Worm (Caenorhabditis elegans) whole organism, dauer: ENCODE results near the gene D2096.12.

ENCODE experiments used
- unc-62 ChIP-seq: sonication (generic microtip); optimal IDR thresholded peaks from 2 replicates; lab custom pipeline; 2017; ENCODE audit warnings: missing biosample characterization, missing genetic modification reagents, missing genetic modification characterization

D2096.12 gene

DNA sequence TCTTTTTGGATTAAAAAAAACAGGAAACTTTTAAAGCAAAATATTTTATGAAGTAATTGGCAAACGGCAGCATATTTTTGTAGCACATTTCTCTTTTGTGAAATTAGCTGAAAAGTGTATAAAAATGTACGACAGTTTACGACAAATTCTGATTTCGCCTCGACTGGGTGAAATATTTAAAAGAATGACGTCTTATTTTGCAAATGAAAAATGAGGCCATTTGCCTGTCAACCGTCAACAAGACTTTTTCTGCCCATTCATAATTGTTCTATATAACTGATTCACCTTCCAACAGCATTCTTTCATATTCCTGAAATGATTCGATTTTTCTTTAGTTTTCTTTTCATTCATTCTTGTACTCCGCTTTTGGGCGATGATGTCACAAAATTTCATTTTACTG is 7.7 kb upstream of the D2096.12 start, which contains the start of the genes F17E9.2 and col-116:
TSS of gene F17E9.2 (plus strand) at position 301 of the 400 bp plus-strand sequence.
TSS of gene col-116 (plus strand) at position 315 of the 400 bp plus-strand sequence.
- no peak for TF ChIP-seq unc-62 (GFP tag; lab: Kevin White, UChicago)

DNA sequence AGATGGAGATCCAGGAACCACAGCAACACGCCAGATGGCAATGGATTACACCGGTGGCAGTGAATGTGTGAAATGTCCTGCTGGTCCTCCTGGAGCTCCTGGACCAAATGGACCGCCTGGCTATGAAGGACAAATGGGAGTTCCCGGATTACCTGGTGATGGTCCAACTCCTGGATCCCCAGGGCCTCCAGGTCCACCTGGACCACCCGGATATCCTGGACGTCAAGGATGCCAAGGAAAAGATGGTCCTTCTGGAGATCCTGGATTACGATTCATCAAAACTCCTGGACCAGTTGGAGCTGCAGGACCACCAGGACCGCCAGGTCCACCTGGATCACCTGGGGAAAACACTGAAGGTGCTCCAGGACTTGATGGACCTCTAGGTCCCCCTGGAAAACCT is 6.0 kb upstream of the D2096.12 start:
- TF ChIP-seq unc-62 (GFP tag; lab: Kevin White, UChicago) = no peak

DNA sequence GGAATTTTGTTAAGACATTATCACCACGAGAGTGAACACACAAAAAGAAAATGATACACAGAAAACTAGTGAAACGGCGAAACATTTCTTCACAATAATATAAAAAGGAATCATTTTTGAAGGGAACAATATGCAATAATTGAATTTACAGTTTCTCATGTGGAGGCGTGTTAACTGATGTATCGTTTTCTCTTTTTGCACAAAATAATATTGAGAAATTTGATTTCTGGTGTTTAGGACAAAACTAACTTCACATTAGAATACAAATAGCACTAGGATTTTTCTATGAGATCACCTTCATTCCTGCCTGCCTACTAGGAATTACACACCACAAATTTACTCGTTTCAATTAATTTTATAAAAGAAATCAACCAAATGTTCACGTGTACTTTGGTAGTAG is 4.8 kb upstream of the D2096.12 start, which contains the start of gene D2096.13:
TSS of gene D2096.13 (minus strand) at position 101 of the 400 bp plus-strand sequence.
- no peak for TF ChIP-seq unc-62 (GFP tag; lab: Kevin White, UChicago)

DNA sequence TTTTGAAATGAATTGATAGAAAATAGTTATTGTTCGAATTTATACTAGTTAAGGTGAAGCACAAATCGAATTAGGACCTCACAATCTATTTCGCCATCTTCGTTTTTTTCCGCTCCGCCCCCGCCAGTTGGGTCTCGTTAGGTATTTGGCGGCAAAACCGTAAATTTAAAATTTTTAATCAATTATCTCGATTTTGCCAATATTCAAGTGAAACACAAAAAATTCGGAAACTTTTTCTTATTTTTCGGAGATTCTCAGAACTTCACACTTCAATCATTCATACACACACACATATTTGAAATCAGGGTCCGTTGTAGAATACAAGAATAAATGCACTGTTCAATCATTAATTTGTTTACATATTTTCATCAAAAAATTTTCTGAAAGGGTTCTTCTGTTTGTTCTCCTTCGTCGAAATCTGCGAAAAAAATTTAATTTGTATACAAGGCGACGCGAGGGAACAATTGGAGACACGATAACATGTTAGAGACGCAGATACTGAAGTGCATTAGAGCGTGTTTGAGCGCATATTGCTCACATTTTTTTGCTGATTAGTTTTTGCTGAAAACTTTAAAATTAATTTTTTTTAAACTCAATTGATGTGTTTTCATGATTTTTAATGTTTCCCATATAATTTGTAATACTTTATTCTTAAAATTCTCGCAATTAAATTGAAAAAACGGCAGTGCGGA is 3.4 kb upstream of the D2096.12 start, which contains the start of gene D2096.5:
TSS of gene D2096.5 (minus strand) at position 51 of the 692 bp plus-strand sequence.
- TF ChIP-seq unc-62 (GFP tag; lab: Kevin White, UChicago) = no peak

DNA sequence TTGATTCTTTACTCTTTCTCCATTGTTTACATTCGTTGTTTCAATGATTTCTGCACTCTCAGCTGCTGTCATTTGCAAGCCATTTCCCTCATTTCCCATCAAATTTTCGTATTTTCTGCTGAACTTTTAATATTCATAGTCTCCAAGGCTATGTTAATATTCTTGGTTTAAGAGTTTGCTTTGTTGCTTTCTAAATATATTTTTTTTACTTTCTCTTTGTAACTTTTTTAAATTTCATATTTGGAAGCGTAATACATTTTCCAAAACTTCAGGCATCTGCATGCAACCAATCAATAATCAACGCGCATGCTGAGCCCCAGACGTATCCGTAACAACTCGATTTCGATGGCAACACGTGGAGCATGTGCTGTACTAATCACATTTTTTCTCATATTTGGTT is 2.4 kb upstream of the D2096.12 start, which contains the start of gene sqv-1:
TSS of gene sqv-1 (plus strand) at position 301 of the 400 bp plus-strand sequence.
- no peak for TF ChIP-seq unc-62 (GFP tag; lab: Kevin White, UChicago)

DNA sequence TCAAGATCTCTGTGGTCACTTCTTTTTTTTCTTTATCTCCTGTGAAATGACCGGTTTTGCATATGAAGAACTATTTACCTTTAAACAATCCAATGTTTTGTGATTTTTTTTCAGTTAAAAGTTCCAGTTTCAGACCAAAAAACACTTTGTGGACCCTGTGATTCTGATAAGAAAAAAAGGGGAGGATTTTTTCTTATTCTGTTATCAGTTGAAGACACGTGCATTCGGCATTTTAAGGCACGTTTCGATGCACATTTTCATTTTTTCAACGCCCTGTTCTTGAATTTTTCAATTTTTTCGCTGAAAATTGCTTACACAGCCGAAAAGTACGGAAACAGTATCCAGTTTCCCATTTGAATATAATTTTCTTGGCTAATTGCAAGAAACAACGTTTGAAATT is 3.0 kb downstream of the D2096.12 start, which contains the start of gene aagr-1:
TSS of gene aagr-1 (plus strand) at position 227 of the 400 bp plus-strand sequence.
- TF ChIP-seq unc-62 (GFP tag; lab: Kevin White, UChicago) = no peak

DNA sequence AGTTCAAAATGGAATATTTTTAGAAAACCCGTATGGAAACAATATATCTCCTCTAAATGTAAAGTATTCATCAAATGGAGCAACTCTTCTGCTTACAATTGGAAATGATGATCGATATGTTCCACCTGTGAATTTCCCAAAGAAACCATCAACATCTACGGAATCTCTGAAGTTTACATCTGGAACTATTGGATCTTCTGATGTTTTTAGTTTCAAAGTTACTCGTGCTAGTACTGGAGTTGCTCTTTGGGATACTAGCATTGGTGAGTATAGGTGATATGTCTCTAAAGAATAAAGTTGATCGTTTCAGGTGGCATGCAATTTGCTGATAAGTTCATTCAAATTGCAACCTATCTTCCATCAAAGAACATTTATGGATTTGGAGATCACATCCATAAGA is 4.6 kb downstream of the D2096.12 start:
- no peak for TF ChIP-seq unc-62 (GFP tag; lab: Kevin White, UChicago)

DNA sequence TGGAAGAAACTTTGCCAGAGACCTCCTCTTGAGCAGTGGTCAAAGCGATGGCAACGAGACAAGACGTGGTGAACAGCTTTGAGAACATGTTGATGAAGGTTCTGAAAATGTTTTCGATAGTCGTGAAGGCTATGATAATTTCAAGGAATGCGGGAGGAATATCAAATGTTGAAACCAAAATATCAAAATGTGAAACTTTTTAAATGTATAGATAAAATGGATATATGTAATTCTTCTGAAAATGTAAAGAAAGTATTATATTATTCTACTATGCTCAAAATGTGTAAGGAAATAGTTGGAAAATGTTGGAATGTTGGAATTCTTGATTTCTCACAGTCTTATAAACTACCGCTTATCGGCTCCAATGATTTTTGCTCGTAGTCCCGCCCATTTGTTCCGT is 5.9 kb downstream of the D2096.12 start, which contains the start of gene D2096.6:
TSS of gene D2096.6 (minus strand) at position 101 of the 400 bp plus-strand sequence.
- no peak for TF ChIP-seq unc-62 (GFP tag; lab: Kevin White, UChicago)

DNA sequence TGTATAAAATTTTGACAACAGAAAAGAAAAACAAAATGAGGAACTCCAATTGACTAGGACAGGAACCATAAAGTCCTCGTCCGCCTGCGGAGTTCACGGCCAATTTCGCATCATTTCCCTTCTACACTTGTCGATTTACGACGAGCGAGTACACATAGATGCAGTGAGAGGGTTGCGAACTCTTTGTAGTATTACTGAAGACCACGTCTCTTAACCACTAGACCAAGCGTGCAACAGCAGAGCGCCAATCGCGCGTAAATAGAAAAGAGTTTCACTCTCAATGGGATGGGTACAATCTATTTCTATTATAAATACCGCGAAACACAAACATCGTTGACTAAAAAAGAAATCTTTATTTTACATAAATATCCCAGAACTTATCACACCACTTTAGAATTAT is 12.1 kb downstream of the D2096.12 start:
- TF ChIP-seq unc-62 (GFP tag; lab: Kevin White, UChicago) = no peak

DNA sequence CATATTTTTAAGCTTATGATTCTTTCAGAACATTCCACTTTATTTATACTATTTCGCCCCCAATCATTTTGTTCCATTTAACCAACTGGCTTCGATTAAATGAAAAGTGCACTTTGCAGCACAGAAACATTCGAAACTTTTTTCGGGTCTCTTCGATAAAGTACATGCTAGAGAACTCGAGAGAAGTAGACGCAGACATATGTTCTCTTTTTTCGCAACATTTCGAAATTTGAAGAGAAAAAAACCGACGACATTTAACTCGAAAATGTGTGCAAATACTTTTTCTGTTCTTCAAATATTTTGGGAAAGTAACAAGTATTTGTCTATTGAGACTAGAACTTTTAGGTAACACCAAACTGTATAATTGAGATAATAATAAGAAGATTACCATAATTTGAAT is 13.7 kb downstream of the D2096.12 start:
- TF ChIP-seq unc-62 (GFP tag; lab: Kevin White, UChicago) = no peak

DNA sequence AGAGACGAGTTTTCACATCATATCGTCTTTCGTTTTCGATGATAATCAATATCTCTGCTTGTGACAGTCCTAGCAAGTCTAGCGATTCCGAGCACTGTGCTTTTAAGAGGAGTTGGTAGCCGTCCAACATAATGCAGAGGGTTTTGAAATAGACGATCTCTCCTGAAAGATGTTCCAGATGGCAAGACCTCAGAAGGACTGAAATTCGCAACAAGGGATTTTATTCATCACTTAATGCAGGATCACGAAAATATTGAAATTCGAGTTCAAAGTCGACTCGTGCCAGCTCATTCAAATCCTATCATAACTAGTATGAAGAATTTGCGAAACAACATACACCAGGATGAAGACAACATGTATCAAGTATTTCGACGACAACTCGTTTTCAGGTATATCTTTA is 14.2 kb downstream of the D2096.12 start, which contains the start of gene D2096.7:
TSS of gene D2096.7 (minus strand) at position 130 of the 400 bp plus-strand sequence.
- TF ChIP-seq unc-62 (GFP tag; lab: Kevin White, UChicago) = no peak

DNA sequence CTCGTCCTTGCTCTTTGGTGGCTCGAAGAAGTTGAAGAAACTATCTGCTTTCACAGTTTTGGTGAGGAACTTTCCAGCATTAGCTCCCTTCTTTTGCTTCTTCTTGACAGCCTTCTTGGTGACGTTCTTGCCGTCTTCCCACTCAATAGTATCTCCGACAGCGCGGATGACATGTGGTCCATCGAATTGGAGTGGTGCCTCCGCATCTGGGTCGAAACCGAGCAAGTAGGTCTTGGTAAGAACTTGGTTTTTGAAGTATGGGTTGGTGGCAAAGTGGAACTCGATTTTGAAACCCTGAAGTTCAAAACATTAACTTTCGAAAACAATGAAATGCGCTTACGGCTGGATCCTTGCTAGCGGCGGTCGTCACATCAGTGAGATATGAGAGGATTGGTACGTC is 15.0 kb downstream of the D2096.12 start:
- TF ChIP-seq unc-62 (GFP tag; lab: Kevin White, UChicago) = no peak

DNA sequence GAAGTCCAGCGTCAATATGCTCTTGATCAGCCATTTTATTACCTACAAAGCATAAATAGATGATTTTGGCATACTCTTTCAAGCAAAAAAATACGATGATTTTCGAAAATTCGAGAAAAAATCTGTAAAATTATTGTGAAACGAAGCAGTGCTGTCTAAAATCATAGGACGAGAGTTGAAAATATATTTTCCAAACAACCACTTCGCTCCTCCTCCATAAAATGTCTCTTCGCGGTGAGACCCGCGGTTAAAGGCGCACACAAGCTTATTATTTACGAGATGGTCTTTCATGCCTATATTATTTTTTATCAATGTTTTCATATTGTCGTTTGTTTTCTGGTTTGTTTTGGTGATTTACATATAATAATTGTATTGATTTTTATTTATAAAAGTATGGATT is 16.0 kb downstream of the D2096.12 start, which contains the start of gene nap-1:
TSS of gene nap-1 (minus strand) at position 42 of the 400 bp plus-strand sequence.
- no peak for TF ChIP-seq unc-62 (GFP tag; lab: Kevin White, UChicago)

DNA sequence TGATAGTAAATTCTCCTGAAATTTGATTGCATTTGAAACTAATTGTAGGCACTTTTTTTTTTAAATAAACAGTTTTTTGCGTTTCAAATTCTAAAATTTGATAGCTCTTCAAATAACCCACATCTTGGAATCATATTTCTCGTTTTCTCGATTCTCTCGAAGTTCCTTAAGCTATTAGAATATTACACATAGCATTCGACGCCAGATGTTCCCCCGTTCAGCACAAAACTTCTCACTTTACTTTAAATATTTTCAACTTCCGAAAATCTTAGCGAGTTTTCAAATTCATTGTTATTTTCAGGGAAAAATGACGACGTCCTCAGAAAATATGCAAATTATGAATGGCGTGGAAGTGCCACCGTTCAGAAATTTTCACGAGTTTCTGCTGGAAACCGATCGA is 16.4 kb downstream of the D2096.12 start, which contains the start of gene praf-3:
TSS of gene praf-3 (plus strand) at position 301 of the 400 bp plus-strand sequence.
- TF ChIP-seq unc-62 (GFP tag; lab: Kevin White, UChicago) = no peak

DNA sequence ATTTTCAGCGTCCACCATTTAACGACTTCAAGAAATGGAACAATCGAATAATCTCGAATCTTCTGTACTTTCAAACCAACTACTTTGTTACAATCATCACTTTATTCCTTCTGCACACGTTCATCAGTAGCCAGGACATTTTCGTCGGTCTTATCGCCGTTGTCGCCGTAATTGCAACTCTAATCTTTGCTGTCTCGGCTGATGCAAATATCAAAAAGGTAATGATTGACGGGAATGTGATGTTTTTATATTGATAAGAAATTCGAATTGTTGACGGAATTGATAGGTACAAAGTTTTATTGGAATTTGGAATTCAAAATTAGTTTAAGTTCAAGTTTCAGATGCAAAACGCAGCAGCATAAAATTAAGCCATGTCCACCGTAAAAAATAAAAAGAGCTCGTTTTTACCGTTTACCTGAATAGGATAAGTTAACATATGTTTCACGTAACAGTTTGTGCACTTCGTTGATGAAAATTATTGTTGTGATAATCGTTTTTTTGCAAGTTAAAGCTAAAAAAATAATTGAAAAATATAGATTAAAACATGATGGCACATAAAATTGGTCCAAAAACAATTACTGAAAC is 17.1 kb downstream of the D2096.12 start:
- TF ChIP-seq unc-62 (GFP tag; lab: Kevin White, UChicago) = no peak

DNA sequence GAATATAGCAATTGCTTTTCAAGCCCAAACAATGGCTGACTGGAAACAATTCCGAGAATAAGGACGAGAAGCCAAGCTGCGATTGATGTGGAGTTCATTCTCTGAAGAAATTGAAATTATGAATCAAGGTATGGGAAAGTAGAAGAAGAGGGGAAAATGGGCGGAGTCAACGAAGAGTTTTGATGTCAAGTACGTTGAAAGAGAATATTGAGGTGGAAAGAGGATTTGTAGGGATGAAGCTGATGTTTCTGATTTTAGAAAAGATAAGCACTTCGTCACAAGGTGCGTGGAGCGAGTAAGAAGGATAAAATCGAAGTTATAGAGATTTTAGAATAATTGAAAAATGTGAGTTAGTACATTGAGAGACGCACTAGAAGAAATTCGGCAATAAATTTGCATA is 19.4 kb downstream of the D2096.12 start, which contains the start of gene D2096.9:
TSS of gene D2096.9 (minus strand) at position 101 of the 400 bp plus-strand sequence.
- TF ChIP-seq unc-62 (GFP tag; lab: Kevin White, UChicago) = no peak
